Fruit fly (Drosophila melanogaster) whole organism, prepupa: Measurements from ENCODE around the gene CG2641.

ENCODE experiments used
- Blimp-1 ChIP-seq: fragments of 200-800 bp; sonication (Bioruptor generic); optimal IDR thresholded peaks from 3 replicates; lab custom pipeline; 2017; ENCODE audit warnings: missing biosample characterization, missing genetic modification characterization, mild to moderate bottlenecking, moderate library complexity, missing genetic modification reagents
- CG10631 ChIP-seq: fragments of 200-800 bp; sonication (Bioruptor generic); optimal IDR thresholded peaks from 2 replicates; lab custom pipeline; 2016; ENCODE audit warnings: missing biosample characterization, missing genetic modification characterization
- CG10669 ChIP-seq: fragments of 200-800 bp; sonication (Bioruptor generic); optimal IDR thresholded peaks from 3 replicates; lab custom pipeline; 2018; ENCODE audit warnings: missing biosample characterization, mild to moderate bottlenecking, missing genetic modification characterization, moderate library complexity
- CG11762 ChIP-seq: fragments of 200-800 bp; sonication (Bioruptor generic); optimal IDR thresholded peaks from 3 replicates; lab custom pipeline; 2016; ENCODE audit warnings: missing biosample characterization, missing genetic modification characterization; ENCODE audit not compliant: insufficient read depth
- CG15336 ChIP-seq: fragments of 200-800 bp; sonication (Bioruptor generic); IDR thresholded peaks from 2 replicates; pipeline ENCODE4 v1.3.6; 2022; ENCODE audit warnings: missing biosample characterization, missing genetic modification characterization
- CG3032 ChIP-seq: fragments of 200-800 bp; optimal IDR thresholded peaks from 2 replicates; lab custom pipeline; 2019; ENCODE audit warnings: missing biosample characterization, mild to moderate bottlenecking, missing genetic modification characterization, moderate library complexity
- CG31627 ChIP-seq: fragments of 200-800 bp; sonication (Bioruptor generic); optimal IDR thresholded peaks from 3 replicates; lab custom pipeline; 2016; ENCODE audit warnings: missing biosample characterization, missing genetic modification characterization
- CG32006 ChIP-seq: fragments of 200-800 bp; sonication (Bioruptor generic); optimal IDR thresholded peaks from 3 replicates; lab custom pipeline; 2017; ENCODE audit warnings: missing biosample characterization, mild to moderate bottlenecking, missing genetic modification characterization
- CG3919 ChIP-seq: fragments of 200-800 bp; sonication (Bioruptor generic); optimal IDR thresholded peaks from 3 replicates; lab custom pipeline; 2016; ENCODE audit warnings: missing biosample characterization, missing genetic modification characterization
- CG6163 ChIP-seq: fragments of 200-800 bp; sonication (Bioruptor generic); IDR thresholded peaks from 3 replicates; pipeline ENCODE4 v1.3.6; 2022; ENCODE audit warnings: missing biosample characterization, missing genetic modification characterization
- CG6854 ChIP-seq: fragments of 200-800 bp; sonication (Bioruptor generic); optimal IDR thresholded peaks from 2 replicates; lab custom pipeline; 2017; ENCODE audit warnings: missing biosample characterization, mild to moderate bottlenecking, missing genetic modification characterization
- CG7368 ChIP-seq: fragments of 200-800 bp; sonication (Bioruptor generic); optimal IDR thresholded peaks from 3 replicates; lab custom pipeline; 2016; ENCODE audit warnings: missing biosample characterization, missing genetic modification characterization
- CG8119 ChIP-seq: fragments of 200-800 bp; sonication (Bioruptor generic); IDR thresholded peaks from 3 replicates; pipeline ENCODE4 v1.3.6; 2022; ENCODE audit warnings: missing biosample characterization, missing genetic modification characterization
- CG8632 ChIP-seq: fragments of 200-800 bp; sonication (Bioruptor generic); optimal IDR thresholded peaks from 3 replicates; lab custom pipeline; 2016; ENCODE audit warnings: missing biosample characterization, missing genetic modification characterization
- Eip75B ChIP-seq: fragments of 200-800 bp; sonication (Bioruptor generic); optimal IDR thresholded peaks from 3 replicates; lab custom pipeline; 2016; ENCODE audit warnings: missing biosample characterization, missing genetic modification characterization
- Eip78C ChIP-seq: fragments of 200-800 bp; sonication (Bioruptor generic); peaks from one replicate; lab custom pipeline; 2016; ENCODE audit warnings: missing biosample characterization, missing genetic modification characterization
- Ets96B ChIP-seq: fragments of 200-800 bp; optimal IDR thresholded peaks from 2 replicates; lab custom pipeline; 2019; ENCODE audit warnings: missing biosample characterization, mild to moderate bottlenecking, missing genetic modification characterization, moderate library complexity
- Gug ChIP-seq: fragments of 200-800 bp; sonication (Bioruptor generic); IDR thresholded peaks from 2 replicates; pipeline ENCODE4 v1.3.6; 2022; ENCODE audit warnings: missing biosample characterization, missing genetic modification characterization
- Hr39 ChIP-seq: fragments of 200-800 bp; sonication (Bioruptor generic); optimal IDR thresholded peaks from 2 replicates; lab custom pipeline; 2016; ENCODE audit warnings: missing biosample characterization, missing genetic modification characterization
- Hr4 ChIP-seq: fragments of 200-800 bp; sonication (Bioruptor generic); optimal IDR thresholded peaks from 3 replicates; lab custom pipeline; 2016; ENCODE audit warnings: missing biosample characterization, missing genetic modification characterization
- Met ChIP-seq: fragments of 200-800 bp; sonication (Bioruptor generic); optimal IDR thresholded peaks from 3 replicates; lab custom pipeline; 2016; ENCODE audit warnings: missing biosample characterization, missing genetic modification characterization
- OdsH ChIP-seq: fragments of 200-800 bp; sonication (Bioruptor generic); optimal IDR thresholded peaks from 3 replicates; lab custom pipeline; 2016; ENCODE audit warnings: missing biosample characterization, missing genetic modification characterization
- Smox ChIP-seq: fragments of 200-800 bp; sonication (Bioruptor generic); optimal IDR thresholded peaks from 3 replicates; lab custom pipeline; 2016; ENCODE audit warnings: missing biosample characterization, missing genetic modification characterization
- Sox14 ChIP-seq: fragments of 200-800 bp; sonication (Bioruptor generic); optimal IDR thresholded peaks from 3 replicates; lab custom pipeline; 2016; ENCODE audit warnings: missing biosample characterization, missing genetic modification characterization
- achi ChIP-seq: fragments of 200-800 bp; sonication (Bioruptor generic); optimal IDR thresholded peaks from 3 replicates; lab custom pipeline; 2016; ENCODE audit warnings: missing biosample characterization, missing genetic modification characterization
- acj6 ChIP-seq: fragments of 200-800 bp; sonication (Bioruptor generic); optimal IDR thresholded peaks from 3 replicates; lab custom pipeline; 2016; ENCODE audit warnings: missing biosample characterization, missing genetic modification characterization
- dac ChIP-seq: fragments of 200-800 bp; sonication (Bioruptor generic); optimal IDR thresholded peaks from 2 replicates; lab custom pipeline; 2017; ENCODE audit warnings: missing biosample characterization, mild to moderate bottlenecking, missing genetic modification characterization
- dsx ChIP-seq: fragments of 200-800 bp; optimal IDR thresholded peaks from 3 replicates; lab custom pipeline; 2019; ENCODE audit warnings: missing biosample characterization, mild to moderate bottlenecking, missing genetic modification characterization, moderate library complexity; ENCODE audit not compliant: poor library complexity, severe bottlenecking
- eg ChIP-seq: fragments of 200-800 bp; sonication (Bioruptor generic); IDR thresholded peaks from 3 replicates; pipeline ENCODE4 v1.3.6; 2022; ENCODE audit warnings: missing biosample characterization, missing genetic modification characterization
- esn ChIP-seq: fragments of 200-800 bp; sonication (Bioruptor generic); optimal IDR thresholded peaks from 2 replicates; lab custom pipeline; 2016; ENCODE audit warnings: missing biosample characterization, mild to moderate bottlenecking, missing genetic modification characterization, moderate library complexity
- fd59A ChIP-seq: fragments of 200-800 bp; sonication (Bioruptor generic); optimal IDR thresholded peaks from 2 replicates; lab custom pipeline; 2017; ENCODE audit warnings: missing biosample characterization, mild to moderate bottlenecking, missing genetic modification characterization, missing genetic modification reagents
- lz ChIP-seq: fragments of 200-800 bp; sonication (Bioruptor generic); optimal IDR thresholded peaks from 3 replicates; lab custom pipeline; 2016; ENCODE audit warnings: missing biosample characterization, missing genetic modification characterization
- net ChIP-seq: fragments of 200-800 bp; sonication (Bioruptor generic); optimal IDR thresholded peaks from 3 replicates; lab custom pipeline; 2016; ENCODE audit warnings: missing biosample characterization, missing genetic modification characterization
- pdm3 ChIP-seq: fragments of 200-800 bp; sonication (Bioruptor generic); optimal IDR thresholded peaks from 3 replicates; lab custom pipeline; 2016; ENCODE audit warnings: missing biosample characterization, missing genetic modification characterization
- ss ChIP-seq, 2 experiments: fragments of 200-800 bp; sonication (Bioruptor generic); optimal IDR thresholded peaks; 2 replicates in 1 of 2; 3 replicates in 1 of 2; lab custom pipeline; 2017 to 2018; ENCODE audit warnings: mild to moderate bottlenecking in 2 of 2, missing biosample characterization in 2 of 2, missing genetic modification characterization in 2 of 2, moderate library complexity in 1 of 2
- svp ChIP-seq: fragments of 200-800 bp; sonication (Bioruptor generic); peaks from one replicate; lab custom pipeline; 2016; ENCODE audit warnings: missing biosample characterization, missing genetic modification characterization

Gene CG2641

dm6 chr3R:7813981-7814529, 20.2 kb downstream of the CG2641 start, which contains the start of gene CG34384 (continued):
- peak; percentile 56 for TF ChIP-seq esn (GFP tag; lab: Kevin White, UChicago)
- no peak for TF ChIP-seq dac
- TF ChIP-seq Sox14, result peak; percentile 16
- peak; percentile 30 for TF ChIP-seq Hr39
- TF ChIP-seq CG8632 (GFP tag; lab: Kevin White, UChicago), result peak; percentile 19
- TF ChIP-seq CG6163 (GFP tag; lab: Robert Waterston, UW), result no peak
- peak; percentile 9 for TF ChIP-seq Blimp-1 (GFP tag; lab: Kevin White, UChicago)
- TF ChIP-seq CG6854 (GFP tag; lab: Kevin White, UChicago), result no peak
- TF ChIP-seq, all 60 proteins: peak for 38

- TF ChIP-seq OdsH (peak; percentile 40), pdm3 (GFP tag; lab: Kevin White, UChicago) (peak; percentile 40), dsx (GFP tag; lab: Kevin White, UChicago) (no peak), CG32006 (GFP tag; lab: Kevin White, UChicago) (peak; percentile 53), Eip75B (GFP tag; lab: Kevin White, UChicago) (peak; percentile 8), Hr39 (peak; percentile 12), Met (GFP tag; lab: Kevin White, UChicago) (peak; percentile 14), CG10669 (peak; percentile 22), CG11762 (no peak), Eip78C (GFP tag; lab: Kevin White, UChicago) (peak; percentile 68), achi (GFP tag; lab: Kevin White, UChicago) (peak; percentile 6), ss (GFP tag; optimal IDR thresholded peaks at IDR 0.05; lab: Kevin White, UChicago) (peak in 1 of 2 experiments; percentile 28), fd59A (GFP tag; lab: Kevin White, UChicago) (peak; percentile 4), CG15336 (GFP tag; lab: Robert Waterston, UW) (0 out of 2 replicates have a peak, but pooled peaks have one; percentile 10), CG10631 (peak; percentile 40), lz (peak; percentile 18), svp (GFP tag; lab: Kevin White, UChicago) (peak; percentile 50), Smox (GFP tag; lab: Kevin White, UChicago) (peak; percentile 28), Gug (peak; percentile 28; the same call in 1 of the 2 replicates), eg (GFP tag; lab: Robert Waterston, UW) (peak; percentile 54; the same call in 2 of the 3 replicates), Ets96B (tag; lab: Kevin White, UChicago) (no peak), CG3919 (GFP tag; lab: Kevin White, UChicago) (peak; percentile 8), CG7368 (no peak), Hr4 (GFP tag; lab: Kevin White, UChicago) (peak; percentile 44), dac (no peak), net (GFP tag; lab: Kevin White, UChicago) (peak; percentile 4), CG3032 (tag; lab: Kevin White, UChicago) (no peak), acj6 (peak; percentile 18), CG8119 (GFP tag; lab: Robert Waterston, UW) (no peak), CG31627 (peak; percentile 13)
Observed at dm6 chr3R:7821559-7821958, 27.7 kb downstream of the CG2641 start.
